Worm (Caenorhabditis elegans) whole organism, mixed stage, embryonic: Measurements from ENCODE around the gene npr-30.

ENCODE experiments used
- M03D4.4 ChIP-seq: sonication (generic microtip); optimal IDR thresholded peaks from 2 replicates; lab custom pipeline; 2017; ENCODE audit warnings: mild to moderate bottlenecking, missing genetic modification characterization, missing compliant biosample characterization
- bed-3 ChIP-seq: fragments of 200-800 bp; sonication (Bioruptor generic); optimal IDR thresholded peaks from 3 replicates; lab custom pipeline; 2018; ENCODE audit warnings: mild to moderate bottlenecking, missing genetic modification characterization, moderate library complexity, missing compliant biosample characterization
- blmp-1 ChIP-seq: fragments of 150-350 bp; optimal IDR thresholded peaks from 2 replicates; lab custom pipeline; 2014; ENCODE audit warnings: missing biosample characterization, missing genetic modification characterization
- ceh-39 ChIP-seq: fragments of 150-350 bp; optimal IDR thresholded peaks from 2 replicates; lab custom pipeline; 2014; ENCODE audit warnings: missing biosample characterization, missing genetic modification characterization
- ceh-43 ChIP-seq: fragments of 200-800 bp; sonication (Bioruptor generic); optimal IDR thresholded peaks from 2 replicates; lab custom pipeline; 2018; ENCODE audit warnings: mild to moderate bottlenecking, missing genetic modification characterization, moderate library complexity, missing compliant biosample characterization
- ceh-83 ChIP-seq: fragments of 200-800 bp; sonication (Bioruptor generic); optimal IDR thresholded peaks from 2 replicates; lab custom pipeline; 2018; ENCODE audit warnings: mild to moderate bottlenecking, missing genetic modification characterization, missing compliant biosample characterization
- ces-1 ChIP-seq: fragments of 150-350 bp; optimal IDR thresholded peaks from 2 replicates; lab custom pipeline; 2014; ENCODE audit warnings: missing biosample characterization, missing genetic modification reagents, missing genetic modification characterization
- cnd-1 ChIP-seq: fragments of 200-800 bp; sonication (Bioruptor generic); optimal IDR thresholded peaks from 2 replicates; lab custom pipeline; 2018; ENCODE audit warnings: mild to moderate bottlenecking, missing genetic modification characterization, missing compliant biosample characterization
- drap-1 ChIP-seq: fragments of 200-800 bp; sonication (Bioruptor generic); optimal IDR thresholded peaks from 3 replicates; lab custom pipeline; 2018; ENCODE audit warnings: mild to moderate bottlenecking, missing genetic modification characterization, missing compliant biosample characterization
- elt-1 ChIP-seq: sonication (generic microtip); optimal IDR thresholded peaks from 2 replicates; lab custom pipeline; 2017; ENCODE audit warnings: missing genetic modification characterization, mild to moderate bottlenecking, missing compliant biosample characterization, antibody characterized with exemption, moderate library complexity, borderline replicate concordance; ENCODE audit not compliant: insufficient read depth
- elt-3 ChIP-seq: fragments of 150-350 bp; optimal IDR thresholded peaks from 2 replicates; lab custom pipeline; 2014; ENCODE audit warnings: missing biosample characterization, missing genetic modification characterization
- flh-1 ChIP-seq: fragments of 200-800 bp; sonication (Bioruptor generic); optimal IDR thresholded peaks from 2 replicates; lab custom pipeline; 2018; ENCODE audit warnings: mild to moderate bottlenecking, missing genetic modification characterization, moderate library complexity, missing compliant biosample characterization
- ham-2 ChIP-seq: fragments of 200-800 bp; sonication (Bioruptor generic); optimal IDR thresholded peaks from 2 replicates; lab custom pipeline; 2018; ENCODE audit warnings: mild to moderate bottlenecking, missing genetic modification characterization, missing compliant biosample characterization
- hlh-1 ChIP-seq: fragments of 150-350 bp; optimal IDR thresholded peaks from 2 replicates; lab custom pipeline; 2014; ENCODE audit warnings: missing biosample characterization, missing genetic modification reagents, missing genetic modification characterization
- lin-13 ChIP-seq: fragments of 150-350 bp; optimal IDR thresholded peaks from 2 replicates; lab custom pipeline; 2014; ENCODE audit warnings: missing biosample characterization, missing genetic modification characterization
- lin-32 ChIP-seq: fragments of 200-800 bp; sonication (Bioruptor generic); optimal IDR thresholded peaks from 2 replicates; lab custom pipeline; 2018; ENCODE audit warnings: mild to moderate bottlenecking, missing genetic modification characterization, missing compliant biosample characterization
- lsy-2 ChIP-seq: fragments of 150-350 bp; optimal IDR thresholded peaks from 2 replicates; lab custom pipeline; 2014; ENCODE audit warnings: missing biosample characterization, missing genetic modification characterization
- mab-5 ChIP-seq: fragments of 150-350 bp; optimal IDR thresholded peaks from 2 replicates; lab custom pipeline; 2014; ENCODE audit warnings: missing biosample characterization, missing genetic modification characterization
- mep-1 ChIP-seq: fragments of 150-350 bp; optimal IDR thresholded peaks from 2 replicates; lab custom pipeline; 2017; ENCODE audit warnings: missing biosample characterization, missing genetic modification reagents, missing genetic modification characterization, inconsistent platforms
- mls-2 ChIP-seq: sonication (generic microtip); optimal IDR thresholded peaks from 2 replicates; lab custom pipeline; 2016; ENCODE audit warnings: mild to moderate bottlenecking, missing genetic modification characterization, moderate library complexity, missing compliant biosample characterization
- nhr-12 ChIP-seq: fragments of 150-350 bp; optimal IDR thresholded peaks from 2 replicates; lab custom pipeline; 2014; ENCODE audit warnings: missing biosample characterization, missing genetic modification characterization
- nhr-2 ChIP-seq: fragments of 150-350 bp; optimal IDR thresholded peaks from 2 replicates; lab custom pipeline; 2014; ENCODE audit warnings: missing biosample characterization, missing genetic modification characterization
- nhr-237 ChIP-seq: fragments of 150-350 bp; optimal IDR thresholded peaks from 2 replicates; lab custom pipeline; 2014; ENCODE audit warnings: missing biosample characterization, missing genetic modification characterization
- nhr-28 ChIP-seq: fragments of 150-350 bp; optimal IDR thresholded peaks from 2 replicates; lab custom pipeline; 2014; ENCODE audit warnings: missing biosample characterization, missing genetic modification characterization
- nhr-76 ChIP-seq: sonication (generic microtip); optimal IDR thresholded peaks from 2 replicates; lab custom pipeline; 2017; ENCODE audit warnings: missing biosample characterization, missing genetic modification characterization
- pha-4 ChIP-seq: fragments of 150-350 bp; optimal IDR thresholded peaks from 2 replicates; lab custom pipeline; 2018; ENCODE audit warnings: missing biosample characterization, missing genetic modification reagents, missing genetic modification characterization
- sem-2 ChIP-seq: fragments of 200-800 bp; sonication (Bioruptor generic); optimal IDR thresholded peaks from 2 replicates; lab custom pipeline; 2018; ENCODE audit warnings: mild to moderate bottlenecking, missing genetic modification characterization, missing compliant biosample characterization
- snpc-4 ChIP-seq: fragments of 150-350 bp; optimal IDR thresholded peaks from 2 replicates; lab custom pipeline; 2014; ENCODE audit warnings: missing biosample characterization, missing genetic modification characterization
- sptf-1 ChIP-seq: sonication (generic microtip); optimal IDR thresholded peaks from 2 replicates; lab custom pipeline; 2017; ENCODE audit warnings: mild to moderate bottlenecking, missing genetic modification characterization, moderate library complexity, missing compliant biosample characterization
- tbx-8 ChIP-seq: fragments of 200-800 bp; sonication (Bioruptor generic); optimal IDR thresholded peaks from 2 replicates; lab custom pipeline; 2018; ENCODE audit warnings: mild to moderate bottlenecking, missing genetic modification characterization, moderate library complexity, missing compliant biosample characterization
- unc-120 ChIP-seq: sonication (generic microtip); optimal IDR thresholded peaks from 2 replicates; lab custom pipeline; 2017; ENCODE audit warnings: missing genetic modification characterization, missing compliant biosample characterization; ENCODE audit not compliant: poor library complexity, severe bottlenecking
- unc-39 ChIP-seq: fragments of 150-350 bp; optimal IDR thresholded peaks from 2 replicates; lab custom pipeline; 2014; ENCODE audit warnings: missing biosample characterization, missing genetic modification characterization
- unc-62 ChIP-seq: fragments of 150-350 bp; optimal IDR thresholded peaks from 2 replicates; lab custom pipeline; 2014; ENCODE audit warnings: missing biosample characterization, missing genetic modification reagents, missing genetic modification characterization
- zip-8 ChIP-seq: fragments of 150-350 bp; optimal IDR thresholded peaks from 2 replicates; lab custom pipeline; 2014; ENCODE audit warnings: missing biosample characterization, missing genetic modification characterization
- ztf-11 ChIP-seq: fragments of 150-350 bp; optimal IDR thresholded peaks from 2 replicates; lab custom pipeline; 2014; ENCODE audit warnings: missing biosample characterization, missing genetic modification characterization

The npr-30 gene

ce11 chrIII:19509-19908 is 16.4 kb downstream of the npr-30 start, which contains the start of gene H10E21.4:
TSS of gene H10E21.4 (minus strand) at chrIII:19675.
- no peak for TF ChIP-seq bed-3 (GFP tag; lab: Kevin White, UChicago)
- peak; percentile 31 for TF ChIP-seq zip-8
- TF ChIP-seq blmp-1 (tag; lab: Kevin White, UChicago), result no peak

- TF ChIP-seq lsy-2 (tag; lab: Kevin White, UChicago), result no peak
- TF ChIP-seq elt-1 (tag; lab: Kevin White, UChicago), result no peak
- no peak for TF ChIP-seq lin-13 (tag; lab: Kevin White, UChicago)
- TF ChIP-seq ceh-43 (GFP tag; lab: Kevin White, UChicago), result no peak
- TF ChIP-seq mls-2 (tag; lab: Kevin White, UChicago), result no peak
- no peak for TF ChIP-seq bed-3 (GFP tag; lab: Kevin White, UChicago)
- no peak for TF ChIP-seq flh-1
- TF ChIP-seq hlh-1, result no peak
- no peak for TF ChIP-seq tbx-8 (GFP tag; lab: Kevin White, UChicago)
- no peak for TF ChIP-seq sptf-1
- no peak for TF ChIP-seq zip-8
- TF ChIP-seq elt-3 (tag; lab: Kevin White, UChicago), result no peak
- TF ChIP-seq drap-1 (GFP tag; lab: Kevin White, UChicago), result no peak
- TF ChIP-seq M03D4.4 (tag; lab: Kevin White, UChicago), result no peak
- no peak for TF ChIP-seq nhr-76
- no peak for TF ChIP-seq ztf-11 (tag; lab: Kevin White, UChicago)
- TF ChIP-seq cnd-1 (tag; lab: Kevin White, UChicago), result no peak
- TF ChIP-seq nhr-28 (tag; lab: Kevin White, UChicago), result no peak
These were observed 18.2 kb downstream of the npr-30 start for ce11 chrIII:21276-21675.

- TF ChIP-seq nhr-237 (tag; lab: Kevin White, UChicago) (no peak), M03D4.4 (tag; lab: Kevin White, UChicago) (no peak), snpc-4 (tag; lab: Kevin White, UChicago) (no peak), lin-32 (no peak), unc-39 (tag; lab: Kevin White, UChicago) (no peak), nhr-12 (tag; lab: Kevin White, UChicago) (no peak), bed-3 (GFP tag; lab: Kevin White, UChicago) (no peak), ham-2 (GFP tag; lab: Kevin White, UChicago) (no peak), unc-120 (no peak), mab-5 (tag; lab: Kevin White, UChicago) (no peak), cnd-1 (tag; lab: Kevin White, UChicago) (no peak), ceh-39 (tag; lab: Kevin White, UChicago) (no peak), nhr-2 (no peak), hlh-1 (no peak), nhr-76 (no peak), ceh-83 (GFP tag; lab: Kevin White, UChicago) (no peak)
These were observed 20.7 kb downstream of the npr-30 start, which contains the start of gene H10E21.5 for ce11 chrIII:23862-24261. TSS of gene H10E21.5 (minus strand) at chrIII:23962.

- no peak for TF ChIP-seq nhr-28 (tag; lab: Kevin White, UChicago)
- TF ChIP-seq snpc-4 (tag; lab: Kevin White, UChicago), result no peak
- TF ChIP-seq sem-2 (GFP tag; lab: Kevin White, UChicago), result no peak
- TF ChIP-seq ceh-39 (tag; lab: Kevin White, UChicago), result no peak
- TF ChIP-seq elt-1 (tag; lab: Kevin White, UChicago), result no peak
- no peak for TF ChIP-seq lsy-2 (tag; lab: Kevin White, UChicago)
- TF ChIP-seq ham-2 (GFP tag; lab: Kevin White, UChicago), result peak; percentile 3
- TF ChIP-seq M03D4.4 (tag; lab: Kevin White, UChicago), result no peak
- TF ChIP-seq unc-39 (tag; lab: Kevin White, UChicago), result no peak
- TF ChIP-seq mls-2 (tag; lab: Kevin White, UChicago), result peak; percentile 49
- TF ChIP-seq drap-1 (GFP tag; lab: Kevin White, UChicago), result no peak
- no peak for TF ChIP-seq cnd-1 (tag; lab: Kevin White, UChicago)
- TF ChIP-seq lin-32, result peak; percentile 18
- no peak for TF ChIP-seq flh-1
- no peak for TF ChIP-seq tbx-8 (GFP tag; lab: Kevin White, UChicago)
- TF ChIP-seq nhr-12 (tag; lab: Kevin White, UChicago), result no peak
- TF ChIP-seq mep-1, result no peak
- TF ChIP-seq hlh-1, result no peak
- TF ChIP-seq unc-120, result peak; percentile 33
- TF ChIP-seq unc-62, result no peak
- TF ChIP-seq ces-1 (GFP tag; lab: Kevin White, UChicago), result peak; percentile 79
- TF ChIP-seq sptf-1, result no peak
- TF ChIP-seq elt-3 (tag; lab: Kevin White, UChicago), result no peak
- TF ChIP-seq lin-13 (tag; lab: Kevin White, UChicago), result no peak
- TF ChIP-seq ztf-11 (tag; lab: Kevin White, UChicago), result peak; percentile 45
- no peak for TF ChIP-seq pha-4
- TF ChIP-seq mab-5 (tag; lab: Kevin White, UChicago), result no peak
- TF ChIP-seq bed-3 (GFP tag; lab: Kevin White, UChicago), result no peak
- TF ChIP-seq, all 35 proteins: peak for 6
These were observed 22.5 kb downstream of the npr-30 start for ce11 chrIII:25582-25996.
